Worm (Caenorhabditis elegans): ENCODE measurements around the gene unc-3.

The unc-3 gene

ce11 chrX:14739466-14739865, 33.9 kb upstream of the unc-3 start:
- no peak for TF ChIP-seq hlh-6 (tag; optimal IDR thresholded peaks at IDR 0.05)
- TF ChIP-seq pqm-1 (tag; optimal IDR thresholded peaks at IDR 0.05), result no peak
- TF ChIP-seq fax-1 (tag; optimal IDR thresholded peaks at IDR 0.05), result no peak
- TF ChIP-seq hlh-13 (GFP tag; optimal IDR thresholded peaks at IDR 0.05), result no peak
- no peak for TF ChIP-seq unc-55 (GFP tag; optimal IDR thresholded peaks at IDR 0.05)
- TF ChIP-seq ceh-18 (tag; optimal IDR thresholded peaks at IDR 0.05), result no peak
- TF ChIP-seq hlh-8 (tag; optimal IDR thresholded peaks at IDR 0.05), result no peak
- TF ChIP-seq odd-2 (tag; optimal IDR thresholded peaks at IDR 0.05), result no peak
- TF ChIP-seq pat-9 (tag; optimal IDR thresholded peaks at IDR 0.05), result no peak
- no peak for TF ChIP-seq hlh-15 (tag; optimal IDR thresholded peaks at IDR 0.05)
- no peak for TF ChIP-seq elt-2 (tag; optimal IDR thresholded peaks at IDR 0.05)
- TF ChIP-seq madf-2 (tag; optimal IDR thresholded peaks at IDR 0.05), result no peak
- no peak for TF ChIP-seq ceh-48 (tag; optimal IDR thresholded peaks at IDR 0.05)
- no peak for TF ChIP-seq pha-4 (tag; optimal IDR thresholded peaks at IDR 0.05)
- no peak for TF ChIP-seq nfya-1 (tag; optimal IDR thresholded peaks at IDR 0.05)
- no peak for TF ChIP-seq ets-4 (tag; optimal IDR thresholded peaks at IDR 0.05)
- no peak for TF ChIP-seq pag-3 (tag; optimal IDR thresholded peaks at IDR 0.05; ENCODE audit: borderline replicate concordance)

ce11 chrX:14740019-14740418, 33.3 kb upstream of the unc-3 start, which contains the start of gene C05G5.1:
TSS of gene C05G5.1 (minus strand) at chrX:14740119.
- no peak for TF ChIP-seq ttx-3 (tag; optimal IDR thresholded peaks at IDR 0.05)

ce11 chrX:14743210-14743609, 30.1 kb upstream of the unc-3 start:
- no peak for TF ChIP-seq ceh-18 (tag; optimal IDR thresholded peaks at IDR 0.05)
- no peak for TF ChIP-seq unc-3 (GFP tag; conservative IDR thresholded peaks at IDR 0.05)
- no peak for TF ChIP-seq unc-3 (tag; optimal IDR thresholded peaks at IDR 0.05)
- TF ChIP-seq fkh-6 (tag; optimal IDR thresholded peaks at IDR 0.05), result no peak
- no peak for TF ChIP-seq ceh-34 (tag; optimal IDR thresholded peaks at IDR 0.05)
- no peak for TF ChIP-seq C08G9.2 (tag; optimal IDR thresholded peaks at IDR 0.05)
- TF ChIP-seq ztf-16 (tag; optimal IDR thresholded peaks at IDR 0.05), result no peak
- TF ChIP-seq ceh-9 (tag; optimal IDR thresholded peaks at IDR 0.05), result no peak
- TF ChIP-seq hlh-15 (tag; optimal IDR thresholded peaks at IDR 0.05), result no peak
- TF ChIP-seq ceh-6 (GFP tag; optimal IDR thresholded peaks at IDR 0.05), result no peak
- TF ChIP-seq nfya-1 (tag; optimal IDR thresholded peaks at IDR 0.05), result no peak
- no peak for TF ChIP-seq hlh-8 (tag; optimal IDR thresholded peaks at IDR 0.05)

ce11 chrX:14743780-14744179, 29.6 kb upstream of the unc-3 start, which contains the start of gene C05G5.7:
TSS of gene C05G5.7 (minus strand) at chrX:14743780.
- no peak for TF ChIP-seq ama-1 (optimal IDR thresholded peaks at IDR 0.05)

- TF ChIP-seq ceh-19 (GFP tag; optimal IDR thresholded peaks at IDR 0.05), result no peak
- peak; percentile 0 for TF ChIP-seq elt-2 (tag; optimal IDR thresholded peaks at IDR 0.05)
Observed at ce11 chrX:14744496-14744895, 28.8 kb upstream of the unc-3 start.

- TF ChIP-seq ceh-31 (tag; optimal IDR thresholded peaks at IDR 0.05) (no peak), lim-6 (tag; optimal IDR thresholded peaks at IDR 0.05) (no peak), ceh-48 (tag; optimal IDR thresholded peaks at IDR 0.05) (no peak), ceh-45 (GFP tag; IDR thresholded peaks at IDR 0.05) (no peak), pha-2 (tag; optimal IDR thresholded peaks at IDR 0.05) (no peak), ets-4 (tag; optimal IDR thresholded peaks at IDR 0.05) (no peak), eyg-1 (tag; optimal IDR thresholded peaks at IDR 0.05) (no peak), dve-1 (tag; optimal IDR thresholded peaks at IDR 0.05) (no peak), nhr-11 (tag; optimal IDR thresholded peaks at IDR 0.05) (no peak), ceh-19 (GFP tag; optimal IDR thresholded peaks at IDR 0.05) (no peak), elt-4 (tag; optimal IDR thresholded peaks at IDR 0.05) (no peak), madf-2 (tag; optimal IDR thresholded peaks at IDR 0.05) (no peak), ttx-3 (tag; optimal IDR thresholded peaks at IDR 0.05) (no peak), pros-1 (tag; optimal IDR thresholded peaks at IDR 0.05) (no peak), gmeb-2 (tag; optimal IDR thresholded peaks at IDR 0.05) (no peak), pha-4 (tag; optimal IDR thresholded peaks at IDR 0.05) (no peak), pax-1 (tag; optimal IDR thresholded peaks at IDR 0.05) (no peak), unc-55 (GFP tag; optimal IDR thresholded peaks at IDR 0.05) (no peak), npax-4 (tag; optimal IDR thresholded peaks at IDR 0.05) (no peak), fkh-10 (GFP tag; optimal IDR thresholded peaks at IDR 0.05) (no peak)
Observed at ce11 chrX:14745218-14745617, 28.1 kb upstream of the unc-3 start.

Data from whole organism, late embryonic.